Worm (Caenorhabditis elegans) whole organism, young adult: ENCODE measurements around the gene C02B4.3.

Source experiments
- B0035.1 ChIP-seq: sonication (generic microtip); optimal IDR thresholded peaks from 2 replicates; lab custom pipeline; 2016; ENCODE audit warnings: missing genetic modification characterization, mild to moderate bottlenecking, missing compliant biosample characterization, missing genotype, missing genetic modification reagents
- B0261.1 ChIP-seq: sonication (generic microtip); optimal IDR thresholded peaks from 2 replicates; lab custom pipeline; 2016; ENCODE audit warnings: mild to moderate bottlenecking, missing genetic modification characterization, moderate library complexity, missing compliant biosample characterization
- F23B12.7 ChIP-seq: sonication (generic microtip); optimal IDR thresholded peaks from 2 replicates; lab custom pipeline; 2017; ENCODE audit warnings: missing genetic modification characterization, mild to moderate bottlenecking, missing compliant biosample characterization, antibody characterized with exemption, moderate library complexity; ENCODE audit not compliant: insufficient read depth
- F33H1.4 ChIP-seq: fragments of 200-800 bp; sonication (Bioruptor generic); IDR thresholded peaks from 2 replicates; pipeline ENCODE4 v1.3.6; 2022; ENCODE audit warnings: missing genetic modification reagents, missing genetic modification characterization, missing compliant biosample characterization
- F37B4.10 ChIP-seq: fragments of 200-800 bp; sonication (Bioruptor generic); IDR thresholded peaks from 2 replicates; pipeline ENCODE4 v1.3.6; 2022; ENCODE audit warnings: missing genetic modification characterization, missing compliant biosample characterization
- F39B2.1 ChIP-seq: fragments of 200-800 bp; sonication (Bioruptor generic); IDR thresholded peaks from 2 replicates; pipeline ENCODE4 v1.3.6; 2022; ENCODE audit warnings: missing genetic modification reagents, missing genetic modification characterization, missing compliant biosample characterization
- F49E8.2 ChIP-seq: sonication (generic microtip); optimal IDR thresholded peaks from 3 replicates; lab custom pipeline; 2017; ENCODE audit warnings: missing genetic modification characterization, mild to moderate bottlenecking, missing compliant biosample characterization, antibody characterized with exemption, moderate library complexity; ENCODE audit not compliant: insufficient read depth
- F55B11.4 ChIP-seq: sonication (generic microtip); optimal IDR thresholded peaks from 2 replicates; lab custom pipeline; 2016; ENCODE audit warnings: missing compliant biosample characterization, missing genetic modification characterization, borderline replicate concordance; ENCODE audit not compliant: insufficient read depth
- K12H6.12 ChIP-seq: fragments of 200-800 bp; sonication (Bioruptor generic); optimal IDR thresholded peaks from 2 replicates; lab custom pipeline; 2018; ENCODE audit warnings: mild to moderate bottlenecking, missing genetic modification characterization, missing compliant biosample characterization
- T26A5.8 ChIP-seq: sonication (generic microtip); optimal IDR thresholded peaks from 2 replicates; lab custom pipeline; 2016; ENCODE audit warnings: missing genetic modification characterization, missing compliant biosample characterization
- ZK185.1 ChIP-seq: sonication (generic microtip); optimal IDR thresholded peaks from 2 replicates; lab custom pipeline; 2016; ENCODE audit warnings: mild to moderate bottlenecking, missing genetic modification characterization, missing compliant biosample characterization; ENCODE audit not compliant: poor library complexity, severe bottlenecking
- attf-6 ChIP-seq: fragments of 200-800 bp; sonication (Bioruptor generic); IDR thresholded peaks from 2 replicates; pipeline ENCODE4 v1.3.6; 2022; ENCODE audit warnings: missing genetic modification reagents, missing genetic modification characterization, missing compliant biosample characterization
- ceh-79 ChIP-seq: sonication (generic microtip); optimal IDR thresholded peaks from 2 replicates; lab custom pipeline; 2017; ENCODE audit warnings: mild to moderate bottlenecking, missing genetic modification characterization, missing compliant biosample characterization
- egrh-3 ChIP-seq: fragments of 200-800 bp; sonication (Bioruptor generic); IDR thresholded peaks from 2 replicates; pipeline ENCODE4 v1.3.6; 2022; ENCODE audit warnings: missing genetic modification reagents, missing genetic modification characterization, missing compliant biosample characterization
- fkh-3 ChIP-seq: sonication (generic microtip); optimal IDR thresholded peaks from 2 replicates; lab custom pipeline; 2016; ENCODE audit warnings: mild to moderate bottlenecking, missing genetic modification characterization, missing compliant biosample characterization
- him-1 ChIP-seq: sonication (generic microtip); optimal IDR thresholded peaks from 2 replicates; lab custom pipeline; 2016; ENCODE audit warnings: missing genotype, missing genetic modification reagents, missing genetic modification characterization, missing compliant biosample characterization
- hlh-12 ChIP-seq: sonication (generic microtip); optimal IDR thresholded peaks from 2 replicates; lab custom pipeline; 2016; ENCODE audit warnings: missing genetic modification characterization, missing compliant biosample characterization
- hlh-26 ChIP-seq: fragments of 200-800 bp; sonication (Bioruptor generic); conservative IDR thresholded peaks from 2 replicates; pipeline ENCODE4 v1.3.6; 2022; ENCODE audit warnings: missing genetic modification reagents, missing genetic modification characterization, missing compliant biosample characterization
- hmg-1.2 ChIP-seq: fragments of 200-800 bp; sonication (Bioruptor generic); IDR thresholded peaks from 2 replicates; pipeline ENCODE4 v1.3.6; 2022; ENCODE audit warnings: missing genetic modification reagents, missing genetic modification characterization, missing compliant biosample characterization
- hsf-1 ChIP-seq: fragments of 200-800 bp; sonication (Bioruptor generic); IDR thresholded peaks from 2 replicates; pipeline ENCODE4 v1.3.6; 2022; ENCODE audit warnings: missing genetic modification reagents, missing genetic modification characterization, missing compliant biosample characterization
- lag-1 ChIP-seq: fragments of 200-800 bp; sonication (Bioruptor generic); IDR thresholded peaks from 2 replicates; pipeline ENCODE4 v1.3.6; 2022; ENCODE audit warnings: missing genetic modification reagents, missing genetic modification characterization, missing compliant biosample characterization
- lin-35 ChIP-seq, 3 experiments: fragments of 150-350 bp in 2 of 3; sonication (generic microtip) in 1 of 3; optimal IDR thresholded peaks; 2 replicates each; lab custom pipeline; 2014 to 2018; ENCODE audit warnings: missing biosample characterization in 3 of 3, missing genetic modification characterization in 3 of 3, missing genetic modification reagents in 3 of 3
- lin-40 ChIP-seq: sonication (generic microtip); optimal IDR thresholded peaks from 2 replicates; lab custom pipeline; 2016; ENCODE audit warnings: missing genetic modification characterization, mild to moderate bottlenecking, missing compliant biosample characterization, missing genotype, missing genetic modification reagents
- madf-3 ChIP-seq: fragments of 200-800 bp; sonication (Bioruptor generic); IDR thresholded peaks from 2 replicates; pipeline ENCODE4 v1.3.6; 2022; ENCODE audit warnings: missing genetic modification reagents, missing genetic modification characterization, missing compliant biosample characterization
- mcd-1 ChIP-seq: fragments of 200-800 bp; sonication (Bioruptor generic); IDR thresholded peaks from 2 replicates; pipeline ENCODE4 v1.3.6; 2022; ENCODE audit warnings: missing genetic modification reagents, missing genetic modification characterization, missing compliant biosample characterization
- nfya-1 ChIP-seq: sonication (generic microtip); optimal IDR thresholded peaks from 2 replicates; lab custom pipeline; 2017; ENCODE audit warnings: antibody characterized with exemption, missing compliant biosample characterization, missing genetic modification characterization, borderline replicate concordance; ENCODE audit not compliant: insufficient read depth
- nhr-179 ChIP-seq: sonication (generic microtip); optimal IDR thresholded peaks from 2 replicates; lab custom pipeline; 2016; ENCODE audit warnings: mild to moderate bottlenecking, missing genetic modification characterization, missing compliant biosample characterization
- repo-1 ChIP-seq: sonication (generic microtip); optimal IDR thresholded peaks from 2 replicates; lab custom pipeline; 2017; ENCODE audit warnings: mild to moderate bottlenecking, missing genetic modification characterization, missing compliant biosample characterization
- rpc-1 ChIP-seq, 2 experiments: fragments of 150-350 bp in 1 of 2; sonication (generic microtip) in 1 of 2; optimal IDR thresholded peaks; 2 replicates each; lab custom pipeline; 2014 to 2018; ENCODE audit warnings: missing biosample characterization in 1 of 2, missing genetic modification characterization in 1 of 2, missing genetic modification reagents in 1 of 2, missing genotype in 1 of 2
- snpc-1.1 ChIP-seq: sonication (generic microtip); optimal IDR thresholded peaks from 2 replicates; lab custom pipeline; 2017; ENCODE audit warnings: missing genetic modification characterization, mild to moderate bottlenecking, missing compliant biosample characterization, antibody characterized with exemption, moderate library complexity, missing genotype, missing genetic modification reagents; ENCODE audit not compliant: insufficient read depth
- snpc-4 ChIP-seq, 5 experiments: fragments of 150-350 bp in 1 of 5; sonication (generic microtip) in 4 of 5; optimal IDR thresholded peaks; 2 replicates each; lab custom pipeline; 2014 to 2018; ENCODE audit warnings: missing genetic modification characterization in 5 of 5, missing biosample characterization in 3 of 5, antibody characterized with exemption in 2 of 5, mild to moderate bottlenecking in 2 of 5, missing compliant biosample characterization in 2 of 5, missing genotype in 2 of 5, moderate library complexity in 2 of 5, missing genetic modification reagents in 1 of 5
- somi-1 ChIP-seq: fragments of 200-800 bp; sonication (Bioruptor generic); optimal IDR thresholded peaks from 2 replicates; lab custom pipeline; 2018; ENCODE audit warnings: mild to moderate bottlenecking, missing genetic modification characterization, missing compliant biosample characterization
- sptf-2 ChIP-seq: fragments of 200-800 bp; sonication (Bioruptor generic); optimal IDR thresholded peaks from 2 replicates; lab custom pipeline; 2018; ENCODE audit warnings: mild to moderate bottlenecking, missing genetic modification characterization, missing compliant biosample characterization
- xnd-1 ChIP-seq: sonication (generic microtip); optimal IDR thresholded peaks from 2 replicates; lab custom pipeline; 2016; ENCODE audit warnings: missing genotype, missing genetic modification reagents, missing genetic modification characterization, missing compliant biosample characterization
- zfh-2 ChIP-seq: fragments of 200-800 bp; sonication (Bioruptor generic); conservative IDR thresholded peaks from 2 replicates; pipeline ENCODE4 v1.3.6; 2022; ENCODE audit warnings: missing genetic modification reagents, missing genetic modification characterization, missing compliant biosample characterization
- zim-3 ChIP-seq: sonication (generic microtip); optimal IDR thresholded peaks from 2 replicates; lab custom pipeline; 2017; ENCODE audit warnings: mild to moderate bottlenecking, missing genetic modification characterization, moderate library complexity, missing compliant biosample characterization
- ztf-3 ChIP-seq: fragments of 200-800 bp; sonication (Bioruptor generic); optimal IDR thresholded peaks from 2 replicates; lab custom pipeline; 2018; ENCODE audit warnings: mild to moderate bottlenecking, missing genetic modification characterization, missing compliant biosample characterization
- ztf-6 ChIP-seq: fragments of 200-800 bp; sonication (Bioruptor generic); IDR thresholded peaks from 2 replicates; pipeline ENCODE4 v1.3.6; 2022; ENCODE audit warnings: missing genetic modification reagents, missing genetic modification characterization, missing compliant biosample characterization

C02B4.3 gene

DNA sequence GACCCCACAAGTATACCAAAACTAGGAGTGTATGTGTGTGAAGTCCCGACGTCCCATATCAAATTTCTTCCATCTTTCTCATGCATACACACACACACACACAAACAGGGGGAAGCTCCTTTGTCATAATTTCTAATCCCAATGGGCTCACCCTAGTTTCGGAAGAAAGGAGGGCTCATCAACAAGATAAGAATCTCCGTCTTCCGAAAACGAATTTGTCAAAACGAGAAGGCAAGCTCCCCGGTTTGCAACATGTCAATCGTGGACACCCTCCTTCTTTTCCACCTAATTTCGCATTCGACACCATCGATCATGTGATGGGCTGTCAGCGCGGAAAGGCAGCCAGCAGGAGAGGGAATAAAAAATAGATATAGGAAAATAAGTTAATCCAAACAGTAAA, 30.7 kb upstream of the C02B4.3 start (continued):
- TF ChIP-seq xnd-1: no peak
- TF ChIP-seq F33H1.4: no peak
- 0 out of 2 replicates have a peak, but pooled peaks have one; percentile 17 for TF ChIP-seq zfh-2
- TF ChIP-seq egrh-3 (GFP tag; lab: Robert Waterston, UW): no peak
- TF ChIP-seq ceh-79 (tag; lab: Kevin White, UChicago): no peak
- no peak for TF ChIP-seq hlh-26 (GFP tag; lab: Robert Waterston, UW)
- TF ChIP-seq, all 124 proteins: peak for 16

DNA sequence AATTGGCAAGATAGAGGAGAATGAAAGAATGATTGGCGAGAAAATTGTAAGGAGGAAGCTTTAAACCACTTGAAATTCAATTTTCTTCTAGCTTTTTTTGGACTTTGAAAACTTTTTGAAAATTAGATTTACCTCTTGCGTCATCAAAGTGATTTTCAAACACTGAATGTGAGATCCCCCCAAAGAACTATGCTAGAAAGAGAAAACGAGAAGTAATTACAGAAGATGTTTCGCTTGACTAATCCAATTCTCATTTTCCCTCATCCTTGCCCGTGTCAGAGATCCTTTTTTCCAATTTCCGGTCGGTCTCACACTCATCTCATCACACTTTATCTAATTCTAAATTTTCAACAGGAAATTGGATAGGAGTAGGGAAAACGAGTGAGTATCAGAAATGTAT, 30.2 kb upstream of the C02B4.3 start:
- TF ChIP-seq hsf-1 (GFP tag; lab: Robert Waterston, UW) (no peak), snpc-4 (GFP tag; optimal IDR thresholded peaks at IDR 0.05; lab: Kevin White, UChicago) (no peak), snpc-4 (tag; optimal IDR thresholded peaks at IDR 0.05; lab: Kevin White, UChicago) (no peak), F37B4.10 (no peak), K12H6.12 (tag; lab: Kevin White, UChicago) (no peak), lin-40 (tag; lab: Kevin White, UChicago) (no peak), somi-1 (GFP tag; lab: Kevin White, UChicago) (no peak), B0035.1 (tag; lab: Kevin White, UChicago) (no peak)

DNA sequence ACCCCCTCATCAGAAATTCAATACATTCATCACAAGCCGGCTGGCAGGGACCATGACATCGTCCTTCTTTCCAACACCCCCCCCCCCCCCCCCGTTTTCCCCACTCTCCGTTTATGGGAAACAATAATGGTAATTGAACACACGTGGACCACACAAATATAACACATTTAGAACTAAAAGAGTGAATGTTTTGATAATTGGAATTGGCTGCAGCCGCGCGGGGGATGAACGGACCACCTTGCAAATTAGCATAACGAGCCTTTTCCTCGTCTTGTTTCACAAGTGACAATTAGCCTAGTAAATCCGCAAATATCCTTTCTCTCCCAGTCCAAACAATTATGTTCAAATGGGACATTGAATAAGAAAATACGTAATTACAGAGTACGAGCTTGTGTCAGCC, 29.0 kb upstream of the C02B4.3 start:
- TF ChIP-seq F55B11.4 (tag; lab: Kevin White, UChicago) (no peak), ztf-6 (GFP tag; lab: Robert Waterston, UW) (no peak), zfh-2 (0 out of 2 replicates have a peak, but pooled peaks have one; percentile 10), snpc-1.1 (tag; lab: Kevin White, UChicago) (no peak), him-1 (tag; lab: Kevin White, UChicago) (no peak)

DNA sequence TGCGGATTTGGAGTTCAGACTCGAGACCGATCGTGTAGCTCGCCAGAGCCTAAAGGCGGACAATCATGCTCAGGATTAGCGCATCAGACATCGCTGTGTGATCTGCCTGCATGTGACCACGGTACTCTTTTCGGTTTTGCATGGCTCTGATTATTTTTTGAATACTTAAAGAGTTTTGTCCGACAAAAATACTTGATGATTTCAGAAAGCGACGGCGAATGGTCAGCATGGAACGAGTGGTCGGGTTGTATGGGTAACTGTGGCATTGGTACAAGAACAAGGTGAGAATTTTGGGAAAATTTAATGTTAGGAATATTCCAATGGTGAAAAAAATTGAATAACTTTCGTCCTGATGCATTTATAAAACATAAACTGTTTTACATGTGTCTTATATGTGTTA, 27.8 kb upstream of the C02B4.3 start:
- TF ChIP-seq nhr-179 (tag; lab: Kevin White, UChicago) (no peak), rpc-1 (optimal IDR thresholded peaks at IDR 0.05; lab: Kevin White, UChicago) (no peak), rpc-1 (tag; optimal IDR thresholded peaks at IDR 0.05; lab: Kevin White, UChicago) (no peak), F33H1.4 (no peak), zfh-2 (no peak), madf-3 (GFP tag; lab: Robert Waterston, UW) (no peak), F39B2.1 (GFP tag; lab: Robert Waterston, UW) (no peak), snpc-1.1 (tag; lab: Kevin White, UChicago) (no peak), hsf-1 (GFP tag; lab: Robert Waterston, UW) (no peak), nfya-1 (no peak), fkh-3 (tag; lab: Kevin White, UChicago) (no peak), F23B12.7 (tag; lab: Kevin White, UChicago) (no peak), hlh-12 (no peak)

DNA sequence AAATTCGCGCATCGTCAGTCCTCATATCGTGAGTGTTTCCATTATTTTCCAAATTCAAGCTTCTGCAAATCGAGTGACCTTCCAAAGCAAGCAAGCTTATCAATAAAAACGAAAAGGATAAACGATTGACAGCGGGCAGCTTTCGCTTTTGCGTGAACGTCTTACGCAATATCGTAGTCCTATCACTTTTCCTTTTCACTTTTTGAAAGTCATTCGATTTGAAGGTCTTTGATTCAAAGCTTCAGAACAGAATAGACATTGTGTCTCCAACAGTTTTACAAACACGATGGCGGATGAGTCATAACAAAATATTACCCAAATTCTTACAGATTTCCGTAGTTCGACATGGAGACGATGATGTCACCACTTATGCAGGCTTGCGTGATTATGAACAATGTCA, 20.0 kb upstream of the C02B4.3 start:
- no peak for TF ChIP-seq hmg-1.2 (GFP tag; lab: Robert Waterston, UW)
- TF ChIP-seq lag-1: no peak
- TF ChIP-seq K12H6.12 (tag; lab: Kevin White, UChicago): no peak

DNA sequence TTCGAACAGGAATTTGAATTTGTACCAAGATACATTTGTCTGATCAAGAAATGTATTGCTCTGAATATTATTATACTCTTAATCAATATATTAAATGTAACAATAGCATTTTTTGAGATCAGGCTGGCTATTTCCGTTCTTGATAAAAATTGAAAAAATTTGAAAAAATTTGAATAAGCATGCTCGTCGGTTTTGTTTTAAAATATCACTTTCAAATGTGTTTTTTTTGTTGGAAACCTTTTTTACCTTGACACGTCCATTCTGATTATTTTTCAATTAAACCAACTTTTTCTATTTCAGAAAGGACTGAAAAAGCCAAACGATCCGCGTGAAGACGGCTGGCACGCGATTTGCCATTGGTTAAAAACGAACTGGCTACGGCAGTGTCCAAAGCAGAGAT, 18.9 kb upstream of the C02B4.3 start, which contains the start of gene adt-1:
TSS of gene adt-1 (plus strand) at position 301 of the 400 bp plus-strand sequence.
- no peak for TF ChIP-seq F49E8.2
- no peak for TF ChIP-seq sptf-2 (GFP tag; lab: Kevin White, UChicago)
- no peak for TF ChIP-seq mcd-1
- TF ChIP-seq repo-1: no peak
- no peak for TF ChIP-seq F39B2.1 (GFP tag; lab: Robert Waterston, UW)
- TF ChIP-seq T26A5.8 (tag; lab: Kevin White, UChicago): no peak
- TF ChIP-seq snpc-1.1 (tag; lab: Kevin White, UChicago): no peak
- no peak for TF ChIP-seq lin-35 (GFP tag; optimal IDR thresholded peaks at IDR 0.05; lab: Kevin White, UChicago)
- no peak for TF ChIP-seq rpc-1 (optimal IDR thresholded peaks at IDR 0.05; lab: Kevin White, UChicago)
- TF ChIP-seq rpc-1 (tag; optimal IDR thresholded peaks at IDR 0.05; lab: Kevin White, UChicago): no peak
- TF ChIP-seq B0261.1 (tag; lab: Kevin White, UChicago): no peak
- no peak for TF ChIP-seq ztf-3
- no peak for TF ChIP-seq attf-6 (GFP tag; lab: Robert Waterston, UW)
- no peak for TF ChIP-seq ZK185.1
- TF ChIP-seq zim-3 (tag; lab: Kevin White, UChicago): no peak
